Worm (Caenorhabditis elegans): ENCODE data around the gene R10E4.1.

R10E4.1 gene

DNA sequence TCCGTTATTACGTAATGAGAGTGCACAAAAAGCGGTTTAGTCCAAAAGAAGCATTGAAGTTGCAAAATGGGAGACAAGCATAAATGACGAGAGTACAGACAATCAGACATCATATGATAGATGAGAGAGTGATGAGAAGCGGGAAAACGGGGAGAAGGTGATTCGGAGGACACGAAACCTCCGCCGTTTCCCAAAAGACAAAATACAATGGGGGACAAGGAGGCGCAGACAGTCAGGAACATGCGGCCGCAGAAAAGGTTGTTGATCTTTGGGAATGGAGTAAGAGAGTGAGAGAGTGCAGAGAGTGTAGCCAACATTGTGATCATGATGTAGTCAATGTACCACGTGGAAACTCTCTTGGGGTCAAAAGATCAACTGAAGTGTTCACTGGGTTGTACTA, 31.9 kb upstream of the R10E4.1 start (continued):
- peak; percentile 71 for TF ChIP-seq die-1 (tag; optimal IDR thresholded peaks at IDR 0.05)
- TF ChIP-seq mxl-1 (tag; optimal IDR thresholded peaks at IDR 0.05), result no peak
- TF ChIP-seq K11D2.4 (GFP tag; IDR thresholded peaks at IDR 0.05), result peak; percentile 85
- peak; percentile 91 for TF ChIP-seq B0336.3 (GFP tag; IDR thresholded peaks at IDR 0.05)
- peak; percentile 34; the same call in 1 of the 2 replicates for TF ChIP-seq egrh-3 (GFP tag; IDR thresholded peaks at IDR 0.05)
- TF ChIP-seq F57A8.1 (GFP tag; optimal IDR thresholded peaks at IDR 0.05), result no peak
- no peak for TF ChIP-seq D2030.7 (GFP tag; IDR thresholded peaks at IDR 0.05)
- TF ChIP-seq ceh-27 (GFP tag; optimal IDR thresholded peaks at IDR 0.05), result peak; percentile 79
- TF ChIP-seq ZK185.1 (tag; optimal IDR thresholded peaks at IDR 0.05; ENCODE audit: poor library complexity, severe bottlenecking), result peak; percentile 76
- TF ChIP-seq akir-1 (GFP tag; optimal IDR thresholded peaks at IDR 0.05), result peak; percentile 67
- no peak for TF ChIP-seq Y67H2A.10 (GFP tag; conservative IDR thresholded peaks at IDR 0.05)
- TF ChIP-seq Y79H2A.3 (GFP tag; conservative IDR thresholded peaks at IDR 0.05), result no peak
- TF ChIP-seq B0261.1 (tag; optimal IDR thresholded peaks at IDR 0.05), result no peak
- TF ChIP-seq efl-1 (GFP tag; optimal IDR thresholded peaks at IDR 0.05), result no peak
- TF ChIP-seq snpc-4 (GFP tag; optimal IDR thresholded peaks at IDR 0.05), result no peak
- TF ChIP-seq snpc-4 (tag; optimal IDR thresholded peaks at IDR 0.05), result peak; percentile 28 to 66 (median 50)
- peak; percentile 53 for TF ChIP-seq rcor-1 (GFP tag; IDR thresholded peaks at IDR 0.05)
- TF ChIP-seq snpc-1.1 (tag; optimal IDR thresholded peaks at IDR 0.05; ENCODE audit: insufficient read depth), result no peak
- TF ChIP-seq lin-26 (GFP tag; IDR thresholded peaks at IDR 0.05), result peak; percentile 57; the same call in 1 of the 2 replicates
- TF ChIP-seq nhr-120 (GFP tag; IDR thresholded peaks at IDR 0.05), result no peak
- TF ChIP-seq let-526 (GFP tag; IDR thresholded peaks at IDR 0.05), result peak; percentile 77
- no peak for TF ChIP-seq sdz-38 (tag; optimal IDR thresholded peaks at IDR 0.05)
- TF ChIP-seq zim-3 (tag; optimal IDR thresholded peaks at IDR 0.05), result no peak
- TF ChIP-seq madf-10 (tag; optimal IDR thresholded peaks at IDR 0.05), result peak; percentile 79
- peak; percentile 72 for TF ChIP-seq F22D6.2 (tag; optimal IDR thresholded peaks at IDR 0.05)
- no peak for TF ChIP-seq cebp-2 (GFP tag; IDR thresholded peaks at IDR 0.05)
- no peak for TF ChIP-seq lsl-1 (GFP tag; optimal IDR thresholded peaks at IDR 0.05)
- peak; percentile 72 for TF ChIP-seq pha-4 (tag; optimal IDR thresholded peaks at IDR 0.05)
- TF ChIP-seq dpl-1 (GFP tag; optimal IDR thresholded peaks at IDR 0.05), result no peak
- TF ChIP-seq chd-7 (tag; optimal IDR thresholded peaks at IDR 0.05), result peak; percentile 92
- no peak for TF ChIP-seq nfya-1 (tag; optimal IDR thresholded peaks at IDR 0.05; ENCODE audit: borderline replicate concordance, insufficient read depth)
- TF ChIP-seq aptf-2 (GFP tag; conservative IDR thresholded peaks at IDR 0.05), result peak; percentile 93
- TF ChIP-seq madf-6 (GFP tag; IDR thresholded peaks at IDR 0.05), result peak; percentile 42; the same call in 1 of the 2 replicates
- no peak for TF ChIP-seq F57C9.4 (tag; optimal IDR thresholded peaks at IDR 0.05)
- TF ChIP-seq mcd-1 (GFP tag; IDR thresholded peaks at IDR 0.05), result peak; percentile 74
- peak; percentile 86 for TF ChIP-seq ztf-22 (GFP tag; optimal IDR thresholded peaks at IDR 0.05)
- peak; percentile 66 for TF ChIP-seq ztf-18 (tag; optimal IDR thresholded peaks at IDR 0.05)
- no peak for TF ChIP-seq ama-1 (optimal IDR thresholded peaks at IDR 0.05)
- TF ChIP-seq ama-1 (GFP tag; optimal IDR thresholded peaks at IDR 0.05), result no peak
- no peak for TF ChIP-seq F37B4.10 (GFP tag; IDR thresholded peaks at IDR 0.05)
- TF ChIP-seq dpff-1 (tag; optimal IDR thresholded peaks at IDR 0.05), result no peak
- TF ChIP-seq dox-1 (GFP tag; IDR thresholded peaks at IDR 0.05), result no peak; the same call in 1 of the 2 replicates
- no peak for TF ChIP-seq Y53G8AR.9 (GFP tag; conservative IDR thresholded peaks at IDR 0.05)
- TF ChIP-seq C06A6.2 (GFP tag; conservative IDR thresholded peaks at IDR 0.05), result peak; percentile 86
- TF ChIP-seq mel-28 (tag; optimal IDR thresholded peaks at IDR 0.05; ENCODE audit: borderline replicate concordance), result no peak
- no peak for TF ChIP-seq rpc-1 (optimal IDR thresholded peaks at IDR 0.05)
- no peak for TF ChIP-seq rpc-1 (tag; optimal IDR thresholded peaks at IDR 0.05)
- TF ChIP-seq nhr-90 (tag; optimal IDR thresholded peaks at IDR 0.05), result peak; percentile 32
- peak; percentile 52 for TF ChIP-seq B0035.1 (tag; optimal IDR thresholded peaks at IDR 0.05)

Measured in whole organism, young adult.